Fruit fly (Drosophila melanogaster) whole organism, embryonic: ENCODE results near the gene nAChRbeta1.
A peak's percentile ranks its signal among the peaks of the same experiment; 100 is the strongest.

Experiments used
- Ada2b ChIP-seq: fragments of 200-800 bp; sonication (Bioruptor generic); IDR thresholded peaks from 2 replicates; pipeline ENCODE4 v1.3.6; 2022; ENCODE audit warnings: missing biosample characterization, missing genetic modification characterization
- Adf1 ChIP-seq: fragments of 200-800 bp; sonication (Bioruptor generic); IDR thresholded peaks from 2 replicates; pipeline ENCODE4 v1.3.6; 2022; ENCODE audit warnings: missing biosample characterization, missing genetic modification characterization
- Awh ChIP-seq: fragments of 200-800 bp; sonication (Bioruptor generic); IDR thresholded peaks from 2 replicates; pipeline ENCODE4, ENCODE4 v1.3.6; 2022; ENCODE audit warnings: missing biosample characterization, missing genetic modification characterization
- B-H2 ChIP-seq: fragments of 200-800 bp; sonication (Bioruptor generic); optimal IDR thresholded peaks from 2 replicates; lab custom pipeline; 2018; ENCODE audit warnings: missing biosample characterization, mild to moderate bottlenecking, missing genetic modification characterization
- CG10321 ChIP-seq: fragments of 200-800 bp; sonication (Bioruptor generic); IDR thresholded peaks from 2 replicates; pipeline ENCODE4 v1.3.6; 2022; ENCODE audit warnings: missing biosample characterization, missing genetic modification characterization
- CG10462 ChIP-seq: fragments of 200-800 bp; sonication (Bioruptor generic); optimal IDR thresholded peaks from 2 replicates; lab custom pipeline; 2016; ENCODE audit warnings: missing biosample characterization, missing genetic modification characterization
- CG10654 ChIP-seq: fragments of 200-800 bp; sonication (Bioruptor generic); optimal IDR thresholded peaks from 2 replicates; lab custom pipeline; 2016; ENCODE audit warnings: missing biosample characterization, missing genetic modification characterization
- CG11504 ChIP-seq: fragments of 200-800 bp; sonication (Bioruptor generic); optimal IDR thresholded peaks from 3 replicates; lab custom pipeline; 2019; ENCODE audit warnings: missing biosample characterization, mild to moderate bottlenecking, missing genetic modification characterization, moderate library complexity
- CG12236 ChIP-seq: fragments of 200-800 bp; sonication (Bioruptor generic); optimal IDR thresholded peaks from 2 replicates; lab custom pipeline; 2016; ENCODE audit warnings: missing biosample characterization, missing genetic modification characterization
- CG13624 ChIP-seq: fragments of 200-800 bp; sonication (Bioruptor generic); optimal IDR thresholded peaks from 2 replicates; lab custom pipeline; 2016; ENCODE audit warnings: missing biosample characterization, missing genetic modification characterization
- CG13775 ChIP-seq: fragments of 200-800 bp; sonication (Bioruptor generic); optimal IDR thresholded peaks from 3 replicates; lab custom pipeline; 2017; ENCODE audit warnings: missing biosample characterization, mild to moderate bottlenecking, missing genetic modification characterization
- CG14441 ChIP-seq: fragments of 200-800 bp; sonication (Bioruptor generic); IDR thresholded peaks from 2 replicates; pipeline ENCODE4 v1.3.6; 2022; ENCODE audit warnings: missing biosample characterization, missing genetic modification characterization
- CG17802 ChIP-seq: fragments of 200-800 bp; sonication (Bioruptor generic); optimal IDR thresholded peaks from 2 replicates; lab custom pipeline; 2018; ENCODE audit warnings: missing biosample characterization, mild to moderate bottlenecking, missing genetic modification characterization, moderate library complexity
- CG1792 ChIP-seq: fragments of 200-800 bp; sonication (Bioruptor generic); optimal IDR thresholded peaks from 2 replicates; lab custom pipeline; 2016; ENCODE audit warnings: missing biosample characterization, missing genetic modification characterization
- CG2199 ChIP-seq: fragments of 200-800 bp; sonication (Bioruptor generic); IDR thresholded peaks from 3 replicates; pipeline ENCODE4 v1.3.6; 2022; ENCODE audit warnings: missing biosample characterization, missing genetic modification characterization
- CG2875 ChIP-seq: fragments of 200-800 bp; sonication (Bioruptor generic); optimal IDR thresholded peaks from 2 replicates; lab custom pipeline; 2017; ENCODE audit warnings: missing biosample characterization, mild to moderate bottlenecking, missing genetic modification characterization, missing genetic modification reagents
- CG31388 ChIP-seq: fragments of 200-800 bp; sonication (Bioruptor generic); optimal IDR thresholded peaks from 2 replicates; lab custom pipeline; 2016; ENCODE audit warnings: missing biosample characterization, missing genetic modification characterization
- CG4404 ChIP-seq: fragments of 200-800 bp; sonication (Bioruptor generic); IDR thresholded peaks from 2 replicates; pipeline ENCODE4 v1.3.6; 2022; ENCODE audit warnings: missing biosample characterization, missing genetic modification characterization
- CG4707 ChIP-seq: fragments of 200-800 bp; sonication (Bioruptor generic); optimal IDR thresholded peaks from 2 replicates; lab custom pipeline; 2018; ENCODE audit warnings: missing biosample characterization, mild to moderate bottlenecking, missing genetic modification characterization, moderate library complexity
- CG7839 ChIP-seq: fragments of 200-800 bp; sonication (Bioruptor generic); optimal IDR thresholded peaks from 3 replicates; lab custom pipeline; 2018; ENCODE audit warnings: missing biosample characterization, mild to moderate bottlenecking, missing genetic modification characterization, moderate library complexity
- CG9727 ChIP-seq: fragments of 200-800 bp; sonication (Bioruptor generic); optimal IDR thresholded peaks from 3 replicates; lab custom pipeline; 2017; ENCODE audit warnings: missing biosample characterization, mild to moderate bottlenecking, missing genetic modification characterization
- CG9932 ChIP-seq: fragments of 200-800 bp; sonication (Bioruptor generic); IDR thresholded peaks from 2 replicates; pipeline ENCODE4 v1.3.6; 2022; ENCODE audit warnings: missing biosample characterization, missing genetic modification characterization
- Chrac-16 ChIP-seq: fragments of 200-800 bp; sonication (Bioruptor generic); optimal IDR thresholded peaks from 3 replicates; lab custom pipeline; 2016; ENCODE audit warnings: missing biosample characterization, missing genetic modification characterization
- Dip2 ChIP-seq: fragments of 200-800 bp; sonication (Bioruptor generic); IDR thresholded peaks from 2 replicates; pipeline ENCODE4 v1.3.6; 2022; ENCODE audit warnings: missing biosample characterization, missing genetic modification characterization
- Doc2 ChIP-seq: fragments of 200-800 bp; sonication (Bioruptor generic); IDR thresholded peaks from 2 replicates; pipeline ENCODE4 v1.3.6; 2022; ENCODE audit warnings: missing biosample characterization, missing genetic modification characterization
- Dp ChIP-seq: fragments of 200-800 bp; sonication (Bioruptor generic); optimal IDR thresholded peaks from 2 replicates; lab custom pipeline; 2018; ENCODE audit warnings: missing biosample characterization, mild to moderate bottlenecking, missing genetic modification characterization, moderate library complexity
- Med ChIP-seq: fragments of 200-800 bp; sonication (Bioruptor generic); peaks from one replicate; lab custom pipeline; 2016; ENCODE audit warnings: missing biosample characterization, missing genetic modification characterization, mild to moderate bottlenecking, inconsistent platforms, moderate library complexity
- Mes4 ChIP-seq: fragments of 200-800 bp; sonication (Bioruptor generic); optimal IDR thresholded peaks from 2 replicates; lab custom pipeline; 2016; ENCODE audit warnings: missing biosample characterization, missing genetic modification characterization
- ase ChIP-seq: fragments of 200-800 bp; sonication (Bioruptor generic); IDR thresholded peaks from 3 replicates; pipeline ENCODE4 v1.3.6; 2022; ENCODE audit warnings: missing biosample characterization, missing genetic modification characterization
- bab2 ChIP-seq: fragments of 200-800 bp; sonication (Bioruptor generic); optimal IDR thresholded peaks from 2 replicates; lab custom pipeline; 2016; ENCODE audit warnings: missing biosample characterization, missing genetic modification characterization
- bcd ChIP-seq: fragments of 200-800 bp; sonication (Bioruptor generic); optimal IDR thresholded peaks from 2 replicates; lab custom pipeline; 2017; ENCODE audit warnings: missing biosample characterization, mild to moderate bottlenecking, missing genetic modification characterization
- cato ChIP-seq: fragments of 200-800 bp; sonication (Bioruptor generic); optimal IDR thresholded peaks from 2 replicates; lab custom pipeline; 2016; ENCODE audit warnings: missing biosample characterization, missing genetic modification characterization, borderline replicate concordance
- dati ChIP-seq: fragments of 200-800 bp; sonication (Bioruptor generic); IDR thresholded peaks from 2 replicates; pipeline ENCODE4 v1.3.6; 2022; ENCODE audit warnings: missing biosample characterization, missing genetic modification characterization
- dmrt99B ChIP-seq: fragments of 200-800 bp; sonication (Bioruptor generic); optimal IDR thresholded peaks from 2 replicates; lab custom pipeline; 2018; ENCODE audit warnings: missing biosample characterization, mild to moderate bottlenecking, missing genetic modification characterization, moderate library complexity
- fu2 ChIP-seq: fragments of 200-800 bp; sonication (Bioruptor generic); optimal IDR thresholded peaks from 2 replicates; lab custom pipeline; 2016; ENCODE audit warnings: missing biosample characterization, missing genetic modification characterization
- ham ChIP-seq: fragments of 200-800 bp; sonication (Bioruptor generic); IDR thresholded peaks from 2 replicates; pipeline ENCODE4 v1.3.6; 2022; ENCODE audit warnings: missing biosample characterization, missing genetic modification characterization
- hkb ChIP-seq, 2 experiments: fragments of 200-800 bp in 1 of 2; fragments of >200 bp in 1 of 2; sonication (Bioruptor generic) in 1 of 2; IDR thresholded peaks in 1 of 2; optimal IDR thresholded peaks in 1 of 2; 2 replicates each; pipeline versions ENCODE4 v1.3.6 to Lab custom; 2017 to 2022; ENCODE audit warnings: missing biosample characterization in 1 of 2, missing genetic modification characterization in 1 of 2
- jing ChIP-seq: fragments of 200-800 bp; sonication (Bioruptor generic); optimal IDR thresholded peaks from 2 replicates; lab custom pipeline; 2018; ENCODE audit warnings: missing biosample characterization, mild to moderate bottlenecking, missing genetic modification characterization
- jumu ChIP-seq: fragments of 200-800 bp; sonication (Bioruptor generic); optimal IDR thresholded peaks from 3 replicates; lab custom pipeline; 2016; ENCODE audit warnings: missing biosample characterization, missing genetic modification characterization
- nerfin-2 ChIP-seq: fragments of 200-800 bp; sonication (Bioruptor generic); IDR thresholded peaks from 2 replicates; pipeline ENCODE4 v1.3.6; 2022; ENCODE audit warnings: missing biosample characterization, missing genetic modification characterization; ENCODE audit not compliant: partially characterized antibody
- pho ChIP-seq: fragments of 200-800 bp; sonication (Bioruptor generic); optimal IDR thresholded peaks from 2 replicates; lab custom pipeline; 2016; ENCODE audit warnings: missing biosample characterization, missing genetic modification characterization
- psq ChIP-seq: fragments of 200-800 bp; sonication (Bioruptor generic); optimal IDR thresholded peaks from 2 replicates; lab custom pipeline; 2017; ENCODE audit warnings: missing biosample characterization, missing genetic modification characterization
- pzg ChIP-seq: fragments of 200-800 bp; sonication (Bioruptor generic); optimal IDR thresholded peaks from 3 replicates; lab custom pipeline; 2018; ENCODE audit warnings: missing biosample characterization, mild to moderate bottlenecking, missing genetic modification characterization, moderate library complexity
- row ChIP-seq: fragments of 200-800 bp; sonication (Bioruptor generic); IDR thresholded peaks from 3 replicates; pipeline ENCODE4 v1.3.6; 2022; ENCODE audit warnings: missing biosample characterization, missing genetic modification characterization
- schlank ChIP-seq: fragments of 200-800 bp; sonication (Bioruptor generic); optimal IDR thresholded peaks from 2 replicates; lab custom pipeline; 2018; ENCODE audit warnings: missing biosample characterization, mild to moderate bottlenecking, missing genetic modification characterization
- sens ChIP-seq: fragments of 200-800 bp; sonication (Bioruptor generic); peaks from one replicate; lab custom pipeline; 2016; ENCODE audit warnings: missing biosample characterization, missing genetic modification characterization
- sens-2 ChIP-seq: fragments of 200-800 bp; sonication (Bioruptor generic); IDR thresholded peaks from 2 replicates; pipeline ENCODE4 v1.3.6; 2022; ENCODE audit warnings: missing biosample characterization, missing genetic modification characterization
- slbo ChIP-seq: fragments of 200-800 bp; sonication (Bioruptor generic); IDR thresholded peaks from 2 replicates; pipeline ENCODE4 v1.3.6; 2022; ENCODE audit warnings: missing biosample characterization, missing genetic modification characterization
- sob ChIP-seq: fragments of 200-800 bp; sonication (Bioruptor generic); IDR thresholded peaks from 2 replicates; pipeline ENCODE4 v1.3.6; 2022; ENCODE audit warnings: missing biosample characterization, missing genetic modification characterization
- sr ChIP-seq: fragments of 200-800 bp; sonication (Bioruptor generic); IDR thresholded peaks from 3 replicates; pipeline ENCODE4 v1.3.6; 2022; ENCODE audit warnings: missing biosample characterization, missing genetic modification characterization
- vfl ChIP-seq: fragments of 200-800 bp; sonication (Bioruptor generic); optimal IDR thresholded peaks from 2 replicates; lab custom pipeline; 2016; ENCODE audit warnings: missing biosample characterization, missing genetic modification characterization
- zf30C ChIP-seq: fragments of 200-800 bp; sonication (Bioruptor generic); optimal IDR thresholded peaks from 3 replicates; lab custom pipeline; 2018; ENCODE audit warnings: missing biosample characterization, mild to moderate bottlenecking, missing genetic modification characterization

Gene nAChRbeta1

DNA sequence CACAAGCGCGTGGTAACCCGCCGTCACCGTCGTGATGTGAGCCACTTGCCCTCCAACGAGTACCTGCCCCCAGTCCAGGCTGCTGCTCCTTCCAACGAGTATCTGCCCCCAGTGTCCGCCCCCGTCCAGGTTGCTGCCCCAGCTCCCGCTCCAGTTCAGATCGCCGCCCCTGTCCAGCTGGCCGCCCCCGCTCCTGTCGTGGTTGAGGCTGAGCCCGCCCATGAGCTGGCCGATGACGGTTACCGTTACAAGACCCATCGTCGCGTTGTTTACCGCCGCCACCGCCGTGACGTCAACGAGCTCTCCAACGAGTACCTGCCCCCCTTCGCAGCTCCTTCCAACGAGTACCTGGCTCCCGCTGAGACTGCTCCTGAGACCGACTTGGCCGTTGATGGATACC, 51.6 kb downstream of the nAChRbeta1 start (continued):
- TF ChIP-seq Dp (GFP tag; lab: Kevin White, UChicago): no peak
- TF ChIP-seq sens: no peak
- TF ChIP-seq CG1792: no peak
- TF ChIP-seq Med: peak; percentile 11
- no peak for TF ChIP-seq CG7839
- TF ChIP-seq Dip2: no peak
- TF ChIP-seq slbo (GFP tag; lab: Robert Waterston, UW): peak; percentile 46
- no peak for TF ChIP-seq CG10654 (GFP tag; lab: Kevin White, UChicago)
- TF ChIP-seq ase: 0 out of 3 replicates have a peak, but pooled peaks have one; percentile 4
- peak; percentile 35; the same call in 1 of the 2 replicates for TF ChIP-seq CG4404 (GFP tag; lab: Robert Waterston, UW)
- no peak for TF ChIP-seq pho
- TF ChIP-seq zf30C (GFP tag; lab: Kevin White, UChicago): no peak
- no peak for TF ChIP-seq bcd
- no peak for TF ChIP-seq bab2 (GFP tag; lab: Kevin White, UChicago)
- no peak for TF ChIP-seq CG2199 (GFP tag; lab: Robert Waterston, UW)
- no peak for TF ChIP-seq nerfin-2
- TF ChIP-seq jing (GFP tag; lab: Kevin White, UChicago): no peak
- no peak for TF ChIP-seq CG4707 (GFP tag; lab: Kevin White, UChicago)
- no peak for TF ChIP-seq CG10462 (GFP tag; lab: Kevin White, UChicago)
- no peak for TF ChIP-seq CG2875
- TF ChIP-seq Chrac-16: no peak
- TF ChIP-seq CG9727: no peak
- TF ChIP-seq ham (GFP tag; lab: Robert Waterston, UW): no peak
- TF ChIP-seq schlank: no peak
- TF ChIP-seq Mes4: no peak
- no peak for TF ChIP-seq CG31388 (GFP tag; lab: Kevin White, UChicago)
- 0 out of 2 replicates have a peak, but pooled peaks have one; percentile 5 for TF ChIP-seq CG14441 (GFP tag; lab: Robert Waterston, UW)
- no peak for TF ChIP-seq sens-2
- TF ChIP-seq cato (GFP tag; lab: Kevin White, UChicago): no peak
- TF ChIP-seq Adf1 (GFP tag; lab: Robert Waterston, UW): no peak
- TF ChIP-seq psq (GFP tag; lab: Kevin White, UChicago): no peak
- TF ChIP-seq CG17802 (tag; lab: Kevin White, UChicago): no peak
- no peak for TF ChIP-seq CG10321 (GFP tag; lab: Robert Waterston, UW)
- TF ChIP-seq CG11504: no peak
- no peak for TF ChIP-seq vfl (GFP tag; lab: Kevin White, UChicago)
- TF ChIP-seq CG12236: no peak
- TF ChIP-seq dmrt99B (tag; lab: Kevin White, UChicago): no peak
- TF ChIP-seq pzg: no peak
- no peak for TF ChIP-seq row
- no peak; the same call in 1 of the 2 replicates for TF ChIP-seq Ada2b (GFP tag; lab: Robert Waterston, UW)
- TF ChIP-seq CG9932 (GFP tag; lab: Robert Waterston, UW): peak; percentile 50; the same call in 1 of the 2 replicates
- no peak for TF ChIP-seq hkb (optimal IDR thresholded peaks at IDR 0.05; lab: Kevin White, UChicago)
- no peak for TF ChIP-seq hkb (GFP tag; IDR thresholded peaks at IDR 0.05; lab: Robert Waterston, UW)
- no peak for TF ChIP-seq CG13775 (GFP tag; lab: Kevin White, UChicago)
- no peak for TF ChIP-seq Doc2 (GFP tag; lab: Robert Waterston, UW)
- no peak for TF ChIP-seq B-H2 (GFP tag; lab: Kevin White, UChicago)
- no peak for TF ChIP-seq sr (GFP tag; lab: Robert Waterston, UW)
- TF ChIP-seq jumu (GFP tag; lab: Kevin White, UChicago): no peak
- TF ChIP-seq CG13624: no peak
- no peak for TF ChIP-seq dati (GFP tag; lab: Robert Waterston, UW)
- TF ChIP-seq Awh (GFP tag; lab: Robert Waterston, UW): no peak
- TF ChIP-seq sob (GFP tag; lab: Robert Waterston, UW): 0 out of 2 replicates have a peak, but pooled peaks have one; percentile 9
- no peak for TF ChIP-seq fu2 (GFP tag; lab: Kevin White, UChicago)
